Worm (Caenorhabditis elegans): ENCODE results near the gene klc-2.
A peak's percentile ranks its signal among the peaks of the same experiment; 100 is the strongest.

DNA sequence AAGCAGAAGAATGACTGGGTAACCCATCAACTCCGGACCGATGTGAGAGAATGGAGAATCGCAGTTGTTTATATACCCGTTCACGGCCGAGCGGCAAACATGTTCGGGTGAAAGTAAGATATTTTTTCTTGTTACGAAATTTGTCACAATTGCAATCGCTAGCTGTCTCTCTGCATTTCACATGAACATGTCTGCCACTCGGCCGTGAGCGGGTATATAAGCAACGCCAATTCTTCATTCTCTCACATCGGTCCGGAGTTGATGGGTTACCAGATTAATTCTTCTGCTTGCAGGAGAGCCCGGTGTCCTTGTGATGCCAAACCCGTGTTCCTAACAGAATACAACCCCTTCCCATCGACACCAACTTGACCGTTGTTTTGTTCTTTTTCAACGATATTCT lies 5.8 kb upstream of the klc-2 start:
- TF ChIP-seq Y53F4B.3 (GFP tag; IDR thresholded peaks at IDR 0.05): no peak
- peak; percentile 81 for TF ChIP-seq snpc-4 (GFP tag; optimal IDR thresholded peaks at IDR 0.05)
- TF ChIP-seq snpc-4 (tag; optimal IDR thresholded peaks at IDR 0.05): peak; percentile 86 to 98 (median 96)
- TF ChIP-seq zim-3 (tag; optimal IDR thresholded peaks at IDR 0.05): no peak
- peak; percentile 62 for TF ChIP-seq lin-40 (tag; optimal IDR thresholded peaks at IDR 0.05)
- TF ChIP-seq rec-8 (tag; optimal IDR thresholded peaks at IDR 0.05): no peak
- no peak for TF ChIP-seq athp-1 (tag; optimal IDR thresholded peaks at IDR 0.05)
- TF ChIP-seq mel-28 (tag; optimal IDR thresholded peaks at IDR 0.05; ENCODE audit: borderline replicate concordance): no peak
- TF ChIP-seq rcor-1 (GFP tag; IDR thresholded peaks at IDR 0.05): no peak
- TF ChIP-seq die-1 (tag; optimal IDR thresholded peaks at IDR 0.05): no peak
- TF ChIP-seq ccch-3 (GFP tag; optimal IDR thresholded peaks at IDR 0.05): no peak
- TF ChIP-seq gei-17 (GFP tag; optimal IDR thresholded peaks at IDR 0.05): peak; percentile 54
- no peak for TF ChIP-seq pha-4 (tag; optimal IDR thresholded peaks at IDR 0.05)
